Fruit fly (Drosophila melanogaster): ENCODE data around the gene Kul.

Kul gene

DNA sequence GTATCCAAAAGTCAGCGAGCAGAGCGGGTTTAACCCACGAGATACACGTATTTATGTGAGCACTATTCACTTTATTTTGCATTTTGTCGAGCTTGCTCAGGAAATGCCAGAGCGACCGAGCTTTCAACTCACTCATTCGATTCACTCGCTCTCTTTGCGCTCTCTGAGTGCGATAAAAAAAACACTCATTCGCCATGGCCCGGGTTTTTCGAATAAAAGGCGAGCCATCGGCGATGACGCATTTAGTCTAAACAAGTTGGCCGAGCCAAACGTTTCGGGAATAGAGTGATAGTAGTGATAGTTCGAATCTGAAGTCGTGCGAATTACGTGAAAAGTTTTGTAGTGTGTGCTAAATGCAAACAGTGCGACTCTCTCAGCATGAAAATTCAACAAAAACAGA lies 56.7 kb downstream of the Kul start (continued):
- TF ChIP-seq Dek (tag; optimal IDR thresholded peaks at IDR 0.05) (no peak), CG18011 (GFP tag; optimal IDR thresholded peaks at IDR 0.05) (no peak), so (GFP tag; IDR thresholded peaks at IDR 0.05) (0 out of 3 replicates have a peak, but pooled peaks have one; percentile 29), CG31365 (tag; optimal IDR thresholded peaks at IDR 0.05) (peak; percentile 41), MTF-1 (GFP tag; optimal IDR thresholded peaks at IDR 0.05; ENCODE audit: borderline replicate concordance) (peak; percentile 37), cato (GFP tag; optimal IDR thresholded peaks at IDR 0.05; ENCODE audit: borderline replicate concordance) (no peak), zf30C (GFP tag; optimal IDR thresholded peaks at IDR 0.05) (no peak), sima (GFP tag; optimal IDR thresholded peaks at IDR 0.05) (no peak), CG12942 (GFP tag; optimal IDR thresholded peaks at IDR 0.05) (no peak), ab (GFP tag; optimal IDR thresholded peaks at IDR 0.05) (no peak), PHDP (tag; optimal IDR thresholded peaks at IDR 0.05) (peak; percentile 29), ind (GFP tag; optimal IDR thresholded peaks at IDR 0.05) (no peak), CG7963 (GFP tag; IDR thresholded peaks at IDR 0.05; ENCODE audit: partially characterized antibody) (0 out of 3 replicates have a peak, but pooled peaks have one; percentile 37), D19B (GFP tag; optimal IDR thresholded peaks at IDR 0.05) (no peak), Xrp1 (GFP tag; IDR thresholded peaks at IDR 0.05) (no peak), CG12236 (GFP tag; optimal IDR thresholded peaks at IDR 0.05) (no peak), sisA (GFP tag; IDR thresholded peaks at IDR 0.05) (no peak), CG3281 (GFP tag; optimal IDR thresholded peaks at IDR 0.05) (peak; percentile 17), trh (GFP tag; optimal IDR thresholded peaks at IDR 0.05) (no peak), CG1832 (GFP tag; optimal IDR thresholded peaks at IDR 0.05) (no peak), CG31441 (GFP tag; IDR thresholded peaks at IDR 0.05) (no peak), Side (GFP tag; optimal IDR thresholded peaks at IDR 0.05) (peak; percentile 36), MBD-R2 (GFP tag; IDR thresholded peaks at IDR 0.05) (no peak), p53 (GFP tag; optimal IDR thresholded peaks at IDR 0.05) (no peak), CG13894 (tag; optimal IDR thresholded peaks at IDR 0.05) (peak; percentile 63), da (GFP tag; optimal IDR thresholded peaks at IDR 0.05) (no peak), CG33557 (GFP tag; optimal IDR thresholded peaks at IDR 0.05) (no peak)

DNA sequence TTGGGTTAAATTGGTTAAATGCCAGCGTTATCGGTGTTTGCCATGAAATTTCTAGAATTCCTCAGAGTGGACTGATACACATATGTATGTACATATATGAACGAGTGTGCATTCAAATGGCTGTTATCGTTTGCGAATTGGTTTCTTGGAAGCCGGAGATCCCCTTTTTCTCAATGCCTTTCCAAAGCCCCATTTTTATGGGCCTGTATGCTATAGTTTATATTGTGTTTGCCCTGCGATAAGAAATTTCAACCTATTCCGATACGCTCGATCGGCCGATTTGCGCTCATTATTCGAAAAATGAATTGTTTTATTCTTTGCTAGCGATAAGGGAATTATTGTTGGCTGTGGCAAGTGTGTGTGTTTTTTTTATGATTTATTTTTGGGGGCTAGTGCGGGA lies 57.6 kb downstream of the Kul start:
- TF ChIP-seq CG15514 (GFP tag; optimal IDR thresholded peaks at IDR 0.05) (no peak), Med (GFP tag) (peak; percentile 0), CG30020 (tag; optimal IDR thresholded peaks at IDR 0.05) (no peak), sug (tag; optimal IDR thresholded peaks at IDR 0.05) (peak; percentile 9), lab (GFP tag; optimal IDR thresholded peaks at IDR 0.05) (peak; percentile 13), sd (tag; optimal IDR thresholded peaks at IDR 0.05) (peak; percentile 79), CG2116 (GFP tag; optimal IDR thresholded peaks at IDR 0.05) (no peak), GATAe (GFP tag; conservative IDR thresholded peaks at IDR 0.05) (peak; percentile 39; the same call in 1 of the 2 replicates), Abd-B (GFP tag; optimal IDR thresholded peaks at IDR 0.05) (no peak), CG34376 (GFP tag; optimal IDR thresholded peaks at IDR 0.05) (peak; percentile 53), CG10431 (GFP tag; optimal IDR thresholded peaks at IDR 0.05) (no peak), exex (tag; optimal IDR thresholded peaks at IDR 0.05) (peak; percentile 86), CG2678 (tag; optimal IDR thresholded peaks at IDR 0.05) (peak; percentile 35), pan (optimal IDR thresholded peaks at IDR 0.05) (no peak), pan (GFP tag; optimal IDR thresholded peaks at IDR 0.05 in 1 of 2, IDR thresholded peaks at IDR 0.05 in 1 of 2) (peak in 1 of 2 experiments; percentile 8), sens (GFP tag) (peak; percentile 69), grn (GFP tag; optimal IDR thresholded peaks at IDR 0.05) (peak; percentile 21), lmd (GFP tag; IDR thresholded peaks at IDR 0.05) (no peak), CG3407 (GFP tag; optimal IDR thresholded peaks at IDR 0.05) (no peak)

Measured in whole organism, embryonic.